Fruit fly (Drosophila melanogaster) whole organism, adult: Measurements from ENCODE around the gene mesh.
A peak's percentile ranks its signal among the peaks of the same experiment; 100 is the strongest.

ENCODE experiments used
- CG11617 ChIP-seq: fragments of 200-800 bp; sonication (Bioruptor generic); optimal IDR thresholded peaks from 2 replicates; lab custom pipeline; 2017; ENCODE audit warnings: mild to moderate bottlenecking, missing biosample characterization, missing genetic modification reagents, missing genetic modification characterization
- CG12768 ChIP-seq: fragments of 200-800 bp; sonication (Bioruptor generic); optimal IDR thresholded peaks from 2 replicates; lab custom pipeline; 2017; ENCODE audit warnings: missing biosample characterization, missing genetic modification characterization, mild to moderate bottlenecking, moderate library complexity, missing genetic modification reagents
- CG14711 ChIP-seq: fragments of 200-800 bp; sonication (Bioruptor generic); optimal IDR thresholded peaks from 2 replicates; lab custom pipeline; 2018; ENCODE audit warnings: missing biosample characterization, mild to moderate bottlenecking, missing genetic modification characterization, moderate library complexity
- CG1620 ChIP-seq: fragments of 200-800 bp; sonication (Bioruptor generic); optimal IDR thresholded peaks from 2 replicates; lab custom pipeline; 2016; ENCODE audit warnings: missing biosample characterization, missing genetic modification characterization
- CG33017 ChIP-seq: fragments of 200-800 bp; sonication (Bioruptor generic); optimal IDR thresholded peaks from 2 replicates; lab custom pipeline; 2018; ENCODE audit warnings: missing biosample characterization, mild to moderate bottlenecking, missing genetic modification characterization, moderate library complexity
- CG5204 ChIP-seq: fragments of 200-800 bp; sonication (Bioruptor generic); optimal IDR thresholded peaks from 2 replicates; lab custom pipeline; 2016; ENCODE audit warnings: missing biosample characterization, missing genetic modification characterization
- CG7045 ChIP-seq: fragments of 200-800 bp; sonication (Bioruptor generic); optimal IDR thresholded peaks from 2 replicates; lab custom pipeline; 2017; ENCODE audit warnings: missing biosample characterization, mild to moderate bottlenecking, missing genetic modification characterization
- CG7101 ChIP-seq: fragments of 200-800 bp; sonication (Bioruptor generic); optimal IDR thresholded peaks from 2 replicates; lab custom pipeline; 2018; ENCODE audit warnings: missing biosample characterization, mild to moderate bottlenecking, missing genetic modification characterization, moderate library complexity
- Clk ChIP-seq: fragments of 200-800 bp; sonication (Bioruptor generic); optimal IDR thresholded peaks from 2 replicates; lab custom pipeline; 2017; ENCODE audit warnings: missing biosample characterization, missing genetic modification characterization
- Crg-1 ChIP-seq: fragments of 200-800 bp; sonication (Bioruptor generic); optimal IDR thresholded peaks from 2 replicates; lab custom pipeline; 2016; ENCODE audit warnings: missing biosample characterization, missing genetic modification characterization
- Hr96 ChIP-seq: fragments of 200-800 bp; sonication (Bioruptor generic); optimal IDR thresholded peaks from 2 replicates; lab custom pipeline; 2016; ENCODE audit warnings: missing biosample characterization, missing genetic modification characterization
- Mnt ChIP-seq: fragments of 200-800 bp; sonication (Bioruptor generic); optimal IDR thresholded peaks from 2 replicates; lab custom pipeline; 2016; ENCODE audit warnings: missing biosample characterization, mild to moderate bottlenecking, missing genetic modification characterization
- bab1 ChIP-seq: fragments of 200-800 bp; sonication (Bioruptor generic); optimal IDR thresholded peaks from 3 replicates; lab custom pipeline; 2019; ENCODE audit warnings: missing biosample characterization, mild to moderate bottlenecking, missing genetic modification characterization, moderate library complexity
- cic ChIP-seq: fragments of 200-800 bp; sonication (Bioruptor generic); optimal IDR thresholded peaks from 2 replicates; lab custom pipeline; 2017; ENCODE audit warnings: missing biosample characterization, mild to moderate bottlenecking, missing genetic modification characterization, moderate library complexity
- cnc ChIP-seq, 2 experiments: fragments of >200 bp; optimal IDR thresholded peaks; 2 replicates each; lab custom pipeline; 2017
- kay ChIP-seq: fragments of 200-800 bp; sonication (Bioruptor generic); peaks from one replicate; lab custom pipeline; 2016; ENCODE audit warnings: missing biosample characterization, missing genetic modification characterization, borderline replicate concordance
- ovo ChIP-seq: fragments of 200-800 bp; sonication (Bioruptor generic); optimal IDR thresholded peaks from 2 replicates; lab custom pipeline; 2016; ENCODE audit warnings: missing biosample characterization, missing genetic modification characterization
- pad ChIP-seq: fragments of 200-800 bp; sonication (Bioruptor generic); optimal IDR thresholded peaks from 3 replicates; lab custom pipeline; 2017; ENCODE audit warnings: missing biosample characterization, missing genetic modification characterization, mild to moderate bottlenecking, moderate library complexity, missing genetic modification reagents
- tj ChIP-seq: fragments of 200-800 bp; sonication (Bioruptor generic); optimal IDR thresholded peaks from 3 replicates; lab custom pipeline; 2017; ENCODE audit warnings: missing biosample characterization, mild to moderate bottlenecking, missing genetic modification characterization, moderate library complexity
- toe ChIP-seq: fragments of 200-800 bp; sonication (Bioruptor generic); optimal IDR thresholded peaks from 2 replicates; lab custom pipeline; 2016; ENCODE audit warnings: missing biosample characterization, missing genetic modification characterization

Gene mesh

DNA sequence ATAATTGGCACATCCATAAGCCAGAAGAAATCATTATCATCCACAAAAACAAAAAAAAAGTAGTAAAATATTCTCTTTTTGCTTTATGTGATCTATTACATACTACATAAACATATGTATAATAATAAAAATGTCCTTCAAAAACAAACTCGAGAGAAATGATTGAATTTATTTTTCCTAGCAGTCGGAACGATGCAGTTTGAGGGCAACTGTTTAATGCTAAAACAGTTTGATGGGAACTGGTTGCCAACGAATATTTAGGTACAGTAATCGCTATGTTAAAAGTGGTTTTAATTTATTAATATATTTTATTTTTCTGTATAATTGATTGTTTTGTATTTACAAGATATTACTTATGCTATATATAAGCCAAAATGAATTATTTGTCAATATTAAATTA, 35.6 kb upstream of the mesh start:
- no peak for TF ChIP-seq Crg-1
- TF ChIP-seq CG12768 (GFP tag; lab: Kevin White, UChicago), result no peak
- no peak for TF ChIP-seq CG5204

DNA sequence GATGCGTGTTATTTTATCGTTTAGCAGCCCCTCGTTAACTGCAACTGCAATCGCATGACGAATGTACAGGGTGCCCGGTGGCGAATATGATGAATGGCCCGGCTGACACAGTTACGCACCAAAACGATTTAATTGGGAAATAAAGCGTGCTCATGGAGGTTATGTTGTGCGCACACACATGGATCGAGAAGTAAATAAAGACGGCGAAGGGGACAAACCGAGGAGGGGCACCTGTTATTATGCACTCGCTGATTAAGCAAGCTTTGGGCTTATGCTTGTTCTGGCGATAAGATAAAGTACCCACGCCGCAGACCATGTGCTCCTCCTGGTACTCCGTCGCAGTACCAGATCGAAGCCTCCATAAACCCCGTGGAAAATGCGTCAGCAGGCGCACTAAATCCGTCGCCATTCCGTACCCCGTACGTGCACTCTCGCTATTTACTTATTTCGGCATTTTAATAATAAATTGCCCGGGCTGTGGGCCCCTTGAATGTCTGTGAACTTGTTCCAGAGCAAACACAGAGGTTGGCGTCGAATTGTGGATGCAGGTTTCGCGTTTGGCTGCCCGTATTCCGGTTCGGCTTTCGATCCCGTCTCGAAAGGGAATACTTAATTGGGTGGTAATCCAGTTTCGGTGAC, 29.6 kb upstream of the mesh start:
- no peak for TF ChIP-seq toe (GFP tag; lab: Kevin White, UChicago)
- TF ChIP-seq CG7045, result no peak
- TF ChIP-seq cnc (optimal IDR thresholded peaks at IDR 0.05; lab: Kevin White, UChicago), result no peak
- TF ChIP-seq CG1620 (GFP tag; lab: Kevin White, UChicago), result no peak
- TF ChIP-seq CG14711 (tag; lab: Kevin White, UChicago), result peak; percentile 34
- peak; percentile 70 for TF ChIP-seq CG7101 (tag; lab: Kevin White, UChicago)
- no peak for TF ChIP-seq CG5204
- TF ChIP-seq CG12768 (GFP tag; lab: Kevin White, UChicago), result peak; percentile 1
- peak; percentile 53 for TF ChIP-seq CG33017 (tag; lab: Kevin White, UChicago)
- TF ChIP-seq bab1 (GFP tag; lab: Kevin White, UChicago), result no peak
- peak; percentile 64 for TF ChIP-seq CG11617 (GFP tag; lab: Kevin White, UChicago)
- no peak for TF ChIP-seq ovo (GFP tag; lab: Kevin White, UChicago)
- peak; percentile 2 for TF ChIP-seq pad (GFP tag; lab: Kevin White, UChicago)
- peak; percentile 8 for TF ChIP-seq Hr96 (GFP tag; lab: Kevin White, UChicago)
- no peak for TF ChIP-seq kay (GFP tag; lab: Kevin White, UChicago)
- peak; percentile 81 for TF ChIP-seq Mnt (GFP tag; lab: Kevin White, UChicago)
- TF ChIP-seq tj (GFP tag; lab: Kevin White, UChicago), result peak; percentile 12
- TF ChIP-seq cic, result no peak
- TF ChIP-seq Crg-1, result peak; percentile 5
- no peak for TF ChIP-seq Clk (GFP tag; lab: Kevin White, UChicago)

DNA sequence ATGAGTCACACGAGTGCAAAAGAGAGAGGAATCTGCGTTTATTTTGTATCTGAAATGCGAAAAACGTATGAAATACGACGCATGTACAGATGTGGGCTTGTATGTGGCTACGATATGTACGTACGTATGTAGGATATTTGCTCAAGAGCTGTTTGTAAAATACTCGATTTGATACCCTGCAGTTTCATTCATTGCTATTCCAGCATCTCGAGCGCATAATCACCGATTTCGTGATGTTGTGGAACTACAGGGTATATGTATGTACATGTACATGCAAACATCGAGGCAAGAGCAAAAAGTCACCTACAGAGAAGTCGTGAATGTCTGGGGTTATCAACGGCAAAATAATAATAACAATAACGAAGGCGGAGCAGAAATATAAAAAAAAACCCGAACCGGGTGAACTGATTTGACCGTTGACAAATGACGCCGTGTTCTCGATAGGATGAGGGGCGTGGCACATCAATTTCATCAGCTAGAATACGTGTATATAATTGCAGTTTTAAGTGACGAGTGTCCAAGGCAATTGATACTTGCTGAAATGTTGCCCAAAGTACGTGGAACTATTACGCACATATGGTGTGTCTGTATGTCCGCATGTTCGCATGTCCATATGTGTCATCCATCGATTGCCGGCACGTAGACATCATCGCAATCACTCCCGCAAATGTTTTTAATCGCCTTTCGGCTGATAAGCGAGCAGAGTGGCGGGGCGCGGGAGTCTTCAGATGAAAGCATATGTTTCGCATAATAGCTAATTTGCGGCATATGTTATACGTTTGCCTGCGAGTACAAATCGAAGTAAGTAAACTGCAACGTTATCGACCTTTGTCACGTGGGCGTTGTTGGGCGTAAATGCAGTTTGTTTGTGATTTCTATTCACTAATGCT, 28.7 kb upstream of the mesh start:
- TF ChIP-seq tj (GFP tag; lab: Kevin White, UChicago) (no peak), CG1620 (GFP tag; lab: Kevin White, UChicago) (no peak), cic (peak; percentile 72), cnc (optimal IDR thresholded peaks at IDR 0.05; lab: Kevin White, UChicago) (no peak), Mnt (GFP tag; lab: Kevin White, UChicago) (no peak), toe (GFP tag; lab: Kevin White, UChicago) (no peak)

DNA sequence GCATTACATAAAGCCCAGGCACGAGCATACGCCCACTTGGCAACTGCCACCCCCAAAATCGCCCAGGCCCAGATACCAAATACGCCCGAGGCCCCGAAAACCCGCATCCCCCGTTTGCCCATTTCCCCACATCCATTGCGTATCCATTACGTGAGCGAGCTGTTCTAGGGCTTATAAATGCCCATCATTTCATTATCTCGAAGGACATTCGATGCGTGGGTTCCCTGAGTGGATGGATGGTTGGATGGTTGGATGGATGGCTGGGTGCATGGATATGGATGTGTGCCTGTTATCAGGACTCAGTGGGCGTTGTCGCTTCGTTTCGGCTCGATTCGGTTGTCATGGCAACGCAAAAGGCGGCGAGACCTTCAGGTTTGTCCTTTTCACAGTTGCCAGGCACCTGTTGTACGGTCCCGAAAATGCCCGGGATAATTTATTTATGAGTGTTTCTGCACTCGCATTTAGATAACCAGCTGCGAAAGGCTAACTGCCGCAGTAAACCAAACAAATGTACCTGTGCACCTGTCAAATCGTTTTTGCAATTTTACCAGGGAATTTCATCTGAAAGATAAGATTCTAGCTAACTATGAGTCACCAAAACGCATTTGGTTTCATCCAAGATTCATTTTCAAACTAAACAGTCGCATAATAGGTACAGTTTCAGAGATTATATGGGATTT, 27.5 kb upstream of the mesh start:
- TF ChIP-seq bab1 (GFP tag; lab: Kevin White, UChicago) (no peak), cic (no peak), CG1620 (GFP tag; lab: Kevin White, UChicago) (no peak), tj (GFP tag; lab: Kevin White, UChicago) (no peak), CG7045 (no peak), ovo (GFP tag; lab: Kevin White, UChicago) (no peak), Hr96 (GFP tag; lab: Kevin White, UChicago) (no peak)

DNA sequence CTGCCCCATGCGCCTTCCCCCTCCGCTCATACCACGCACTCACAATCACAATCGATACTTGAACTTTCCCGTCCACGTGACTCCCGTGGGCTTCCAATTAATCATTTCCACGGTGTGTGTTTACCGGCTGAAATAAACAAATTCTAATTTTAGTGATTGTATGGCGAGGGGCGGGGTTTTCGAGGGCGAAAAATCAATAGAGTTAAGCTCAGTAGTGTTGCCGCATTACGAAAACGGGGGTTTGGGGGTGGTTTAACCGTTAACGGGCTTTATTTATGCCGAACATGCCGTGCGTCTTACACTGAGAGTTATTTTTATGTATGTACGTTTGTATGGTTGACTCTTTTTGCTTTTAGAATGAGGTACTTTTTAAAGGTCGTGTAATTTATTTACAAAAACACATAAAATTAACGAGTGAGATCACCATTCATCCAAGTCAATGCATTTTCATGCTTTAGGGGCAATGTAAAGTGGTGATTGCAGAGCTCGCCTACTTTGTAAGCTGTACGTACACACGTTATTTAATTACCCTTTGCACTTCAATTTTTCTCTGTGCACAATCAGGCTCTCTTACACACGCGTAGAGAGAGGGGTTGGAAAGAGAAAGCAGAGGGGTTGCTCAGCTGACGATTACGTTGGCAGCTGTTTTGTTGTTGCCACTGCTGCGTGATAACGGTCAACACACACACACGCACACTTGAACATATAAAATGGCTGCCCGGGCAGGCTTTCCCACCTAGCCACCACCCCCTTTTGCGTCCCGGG, 26.7 kb upstream of the mesh start:
- TF ChIP-seq kay (GFP tag; lab: Kevin White, UChicago) (no peak), cnc (optimal IDR thresholded peaks at IDR 0.05; lab: Kevin White, UChicago) (no peak), CG14711 (tag; lab: Kevin White, UChicago) (no peak), CG7101 (tag; lab: Kevin White, UChicago) (peak; percentile 56), Hr96 (GFP tag; lab: Kevin White, UChicago) (peak; percentile 42), ovo (GFP tag; lab: Kevin White, UChicago) (peak; percentile 17), bab1 (GFP tag; lab: Kevin White, UChicago) (no peak), toe (GFP tag; lab: Kevin White, UChicago) (no peak), CG11617 (GFP tag; lab: Kevin White, UChicago) (peak; percentile 63), pad (GFP tag; lab: Kevin White, UChicago) (peak; percentile 13), tj (GFP tag; lab: Kevin White, UChicago) (no peak), CG7045 (peak; percentile 69), CG33017 (tag; lab: Kevin White, UChicago) (peak; percentile 63)
